Fruit fly (Drosophila melanogaster): Measurements from ENCODE around the gene CG5250.
A peak's percentile ranks its signal among the peaks of the same experiment; 100 is the strongest.

Gene CG5250

DNA sequence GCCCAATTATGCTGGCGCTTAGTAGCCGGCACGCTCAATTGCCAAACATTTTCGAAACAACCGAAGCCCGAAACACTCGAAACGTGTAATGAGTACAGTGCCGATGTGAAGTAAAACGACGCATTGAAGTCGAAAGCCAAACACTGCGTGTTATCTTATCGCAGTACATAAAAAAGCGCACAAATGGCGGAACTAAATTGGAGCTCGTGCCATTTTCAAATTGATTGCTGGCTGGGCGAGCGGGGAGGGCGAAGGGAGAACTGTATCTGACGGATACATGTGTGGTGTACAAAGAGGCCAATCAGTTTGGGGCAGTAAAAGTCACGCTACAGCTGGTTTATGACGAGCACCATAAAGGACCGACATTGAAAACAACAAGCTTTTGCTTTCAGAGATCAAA lies 5.7 kb downstream of the CG5250 start (continued):
- TF ChIP-seq tio (GFP tag; optimal IDR thresholded peaks at IDR 0.05) (no peak), onecut (GFP tag; IDR thresholded peaks at IDR 0.05) (no peak), CG18599 (GFP tag; optimal IDR thresholded peaks at IDR 0.05) (peak; percentile 24), CHES-1-like (GFP tag; optimal IDR thresholded peaks at IDR 0.05) (no peak), HLH3B (GFP tag; IDR thresholded peaks at IDR 0.05) (no peak), grn (GFP tag; optimal IDR thresholded peaks at IDR 0.05) (peak; percentile 45), Trl (optimal IDR thresholded peaks at IDR 0.05) (no peak), Trl (GFP tag; optimal IDR thresholded peaks at IDR 0.05) (no peak), disco-r (GFP tag; optimal IDR thresholded peaks at IDR 0.05) (no peak), CG6813 (GFP tag; optimal IDR thresholded peaks at IDR 0.05) (peak; percentile 16), GATAe (GFP tag; conservative IDR thresholded peaks at IDR 0.05) (peak; percentile 97), CG32772 (GFP tag; IDR thresholded peaks at IDR 0.05) (no peak), lab (GFP tag; optimal IDR thresholded peaks at IDR 0.05) (peak; percentile 74), HmgZ (tag; optimal IDR thresholded peaks at IDR 0.05) (peak; percentile 56), D19B (GFP tag; optimal IDR thresholded peaks at IDR 0.05) (no peak), CG13894 (tag; optimal IDR thresholded peaks at IDR 0.05) (peak; percentile 61), ci (GFP tag; IDR thresholded peaks at IDR 0.05) (peak; percentile 17; the same call in 1 of the 3 replicates), mirr (GFP tag; optimal IDR thresholded peaks at IDR 0.05) (peak; percentile 98), Mad (GFP tag; optimal IDR thresholded peaks at IDR 0.05) (no peak), Bteb2 (GFP tag; optimal IDR thresholded peaks at IDR 0.05) (no peak), Dip2 (GFP tag; IDR thresholded peaks at IDR 0.05) (no peak), CG10431 (GFP tag; optimal IDR thresholded peaks at IDR 0.05) (no peak), Ravus (GFP tag; IDR thresholded peaks at IDR 0.05) (no peak), br (optimal IDR thresholded peaks at IDR 0.05) (no peak)

DNA sequence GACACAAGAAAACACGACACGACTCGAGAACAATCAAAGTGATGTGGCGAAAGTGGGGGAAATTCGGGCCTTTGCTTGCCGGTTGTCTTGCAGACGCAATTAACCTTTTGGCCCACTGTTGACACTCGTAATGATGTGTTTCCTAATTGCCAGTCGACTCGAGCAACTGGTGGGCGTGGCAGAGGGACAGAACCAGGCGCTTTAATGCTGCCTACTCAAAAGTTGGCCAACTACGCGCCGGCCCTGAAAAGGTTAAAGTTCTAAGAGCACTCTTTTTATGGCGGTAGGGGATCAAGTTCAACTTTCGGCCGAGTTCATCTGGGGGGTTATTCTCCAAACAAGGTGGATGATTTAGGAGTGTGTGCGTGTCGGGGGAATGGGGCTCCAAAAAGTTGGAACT lies 7.7 kb downstream of the CG5250 start:
- TF ChIP-seq CG1792 (GFP tag; optimal IDR thresholded peaks at IDR 0.05) (no peak), pita (GFP tag; optimal IDR thresholded peaks at IDR 0.05) (no peak), Sry-δ (GFP tag; optimal IDR thresholded peaks at IDR 0.05) (no peak), caup (GFP tag; optimal IDR thresholded peaks at IDR 0.05; ENCODE audit: severe bottlenecking) (no peak), CG8765 (GFP tag; IDR thresholded peaks at IDR 0.05) (no peak), CG17186 (GFP tag; optimal IDR thresholded peaks at IDR 0.05) (no peak), Med (GFP tag) (peak; percentile 1), cwo (GFP tag; optimal IDR thresholded peaks at IDR 0.05) (no peak), zf30C (GFP tag; optimal IDR thresholded peaks at IDR 0.05) (no peak), ftz-f1 (GFP tag; optimal IDR thresholded peaks at IDR 0.05) (no peak), bcd (GFP tag; optimal IDR thresholded peaks at IDR 0.05) (no peak), pan (optimal IDR thresholded peaks at IDR 0.05) (no peak), pan (GFP tag; optimal IDR thresholded peaks at IDR 0.05 in 1 of 2, IDR thresholded peaks at IDR 0.05 in 1 of 2) (peak in 1 of 2 experiments; percentile 12), schlank (tag; optimal IDR thresholded peaks at IDR 0.05) (no peak), fd102C (GFP tag; optimal IDR thresholded peaks at IDR 0.05) (no peak), CG7786 (GFP tag; optimal IDR thresholded peaks at IDR 0.05) (no peak), Ada2b (GFP tag; IDR thresholded peaks at IDR 0.05) (no peak), Hr78 (GFP tag; optimal IDR thresholded peaks at IDR 0.05) (peak in 1 of 2 experiments; percentile 53), hbn (GFP tag; IDR thresholded peaks at IDR 0.05; ENCODE audit: partially characterized antibody) (no peak), CG13894 (tag; optimal IDR thresholded peaks at IDR 0.05) (no peak), CG12391 (tag; optimal IDR thresholded peaks at IDR 0.05) (no peak), Dref (GFP tag; IDR thresholded peaks at IDR 0.05) (no peak), CG3281 (GFP tag; optimal IDR thresholded peaks at IDR 0.05) (no peak), CG30403 (GFP tag; optimal IDR thresholded peaks at IDR 0.05) (no peak), CG13123 (GFP tag; optimal IDR thresholded peaks at IDR 0.05) (no peak), BEAF-32 (GFP tag; optimal IDR thresholded peaks at IDR 0.05) (no peak), bsh (GFP tag; optimal IDR thresholded peaks at IDR 0.05) (no peak), CG3163 (GFP tag; optimal IDR thresholded peaks at IDR 0.05) (no peak), Ets65A (GFP tag) (peak; percentile 67), stwl (tag; optimal IDR thresholded peaks at IDR 0.05) (no peak)
